Worm (Caenorhabditis elegans): ENCODE measurements around the gene pas-2.

DNA sequence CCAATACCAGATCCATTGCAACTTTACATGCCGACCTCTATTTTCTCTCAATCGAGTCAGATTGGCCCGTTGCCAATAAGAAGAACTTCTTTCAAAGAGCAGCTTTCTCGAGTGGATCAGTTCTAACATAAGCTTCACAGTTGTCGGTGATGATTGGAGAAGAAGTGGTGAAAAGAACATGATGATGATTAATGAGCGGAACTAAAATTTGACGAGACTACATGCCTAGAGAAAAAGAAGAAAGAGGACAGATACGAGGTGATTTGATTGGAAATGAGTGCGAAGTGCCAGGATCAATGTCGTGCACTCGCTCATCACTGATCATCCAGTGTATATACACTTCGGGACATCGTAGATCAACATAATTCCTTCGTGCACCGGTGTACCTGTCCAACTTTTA, 42.5 kb upstream of the pas-2 start:
- TF ChIP-seq nhr-11 (tag; optimal IDR thresholded peaks at IDR 0.05) (no peak), syd-9 (tag; optimal IDR thresholded peaks at IDR 0.05) (no peak), madf-2 (tag; optimal IDR thresholded peaks at IDR 0.05) (no peak), dve-1 (tag; optimal IDR thresholded peaks at IDR 0.05) (no peak)
